Worm (Caenorhabditis elegans): ENCODE measurements around the gene clec-88.

DNA sequence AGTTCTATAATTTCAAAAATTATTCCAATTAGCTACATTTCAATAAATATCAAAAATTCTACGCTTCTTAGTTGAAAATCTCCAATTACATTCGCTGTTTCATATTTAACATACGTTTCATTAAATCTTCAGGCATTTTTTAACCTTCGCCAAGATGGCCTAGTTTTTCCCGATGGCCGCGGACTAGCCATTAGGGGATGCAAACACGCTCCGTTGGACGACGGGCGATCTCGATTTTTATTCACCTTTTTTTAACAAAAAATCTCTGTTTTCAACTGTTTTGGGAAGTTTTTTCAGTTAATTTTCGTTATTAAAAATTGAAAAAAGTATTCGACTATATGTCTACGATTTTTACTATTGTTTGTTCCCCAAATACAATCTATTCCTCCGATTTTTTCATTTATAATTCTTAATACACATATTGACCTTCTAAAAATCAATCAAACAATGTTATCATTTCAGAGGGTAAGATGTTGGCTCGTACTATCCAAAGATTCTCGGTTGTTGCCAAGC is 17.7 kb downstream of the clec-88 start, which contains the start of gene F58F12.1:
- TF ChIP-seq ceh-82 (tag; optimal IDR thresholded peaks at IDR 0.05), result no peak
- no peak for TF ChIP-seq aly-2 (tag; optimal IDR thresholded peaks at IDR 0.05)
